Worm (Caenorhabditis elegans) whole organism, young adult: ENCODE data around the gene W09D10.4.
A peak's percentile ranks its signal among the peaks of the same experiment; 100 is the strongest.

Experiments used
- B0019.2 ChIP-seq: fragments of 200-800 bp; sonication (Bioruptor generic); conservative IDR thresholded peaks from 2 replicates; pipeline ENCODE4 v1.3.6; 2022; ENCODE audit warnings: missing genetic modification reagents, missing genetic modification characterization, missing compliant biosample characterization
- B0035.1 ChIP-seq: sonication (generic microtip); optimal IDR thresholded peaks from 2 replicates; lab custom pipeline; 2016; ENCODE audit warnings: missing genetic modification characterization, mild to moderate bottlenecking, missing compliant biosample characterization, missing genotype, missing genetic modification reagents
- C06A6.2 ChIP-seq: fragments of 200-800 bp; sonication (Bioruptor generic); conservative IDR thresholded peaks from 2 replicates; pipeline ENCODE4 v1.3.6; 2022; ENCODE audit warnings: missing genetic modification characterization, missing compliant biosample characterization
- F22D6.2 ChIP-seq: sonication (generic microtip); optimal IDR thresholded peaks from 2 replicates; lab custom pipeline; 2016; ENCODE audit warnings: mild to moderate bottlenecking, missing genetic modification characterization, missing compliant biosample characterization
- F49E8.2 ChIP-seq: sonication (generic microtip); optimal IDR thresholded peaks from 3 replicates; lab custom pipeline; 2017; ENCODE audit warnings: missing genetic modification characterization, mild to moderate bottlenecking, missing compliant biosample characterization, antibody characterized with exemption, moderate library complexity; ENCODE audit not compliant: insufficient read depth
- F57A8.1 ChIP-seq: fragments of 200-800 bp; sonication (Bioruptor generic); optimal IDR thresholded peaks from 2 replicates; lab custom pipeline; 2018; ENCODE audit warnings: mild to moderate bottlenecking, missing genetic modification characterization, moderate library complexity, missing compliant biosample characterization
- F57C9.4 ChIP-seq: sonication (generic microtip); optimal IDR thresholded peaks from 2 replicates; lab custom pipeline; 2017; ENCODE audit warnings: mild to moderate bottlenecking, missing genetic modification characterization, missing compliant biosample characterization
- K12H6.12 ChIP-seq: fragments of 200-800 bp; sonication (Bioruptor generic); optimal IDR thresholded peaks from 2 replicates; lab custom pipeline; 2018; ENCODE audit warnings: mild to moderate bottlenecking, missing genetic modification characterization, missing compliant biosample characterization
- T07F8.4 ChIP-seq: sonication (generic microtip); optimal IDR thresholded peaks from 2 replicates; lab custom pipeline; 2016; ENCODE audit warnings: mild to moderate bottlenecking, missing genetic modification characterization, moderate library complexity, missing compliant biosample characterization
- T26A5.8 ChIP-seq: sonication (generic microtip); optimal IDR thresholded peaks from 2 replicates; lab custom pipeline; 2016; ENCODE audit warnings: missing genetic modification characterization, missing compliant biosample characterization
- Y53G8AR.9 ChIP-seq: fragments of 200-800 bp; sonication (Bioruptor generic); conservative IDR thresholded peaks from 2 replicates; pipeline ENCODE4 v1.3.6; 2022; ENCODE audit warnings: missing genetic modification reagents, missing genetic modification characterization, missing compliant biosample characterization
- Y56A3A.18 ChIP-seq: fragments of 200-800 bp; sonication (Bioruptor generic); IDR thresholded peaks from 2 replicates; pipeline ENCODE4 v1.3.6; 2022; ENCODE audit warnings: missing genetic modification reagents, missing genetic modification characterization, missing compliant biosample characterization
- Y67H2A.10 ChIP-seq: fragments of 200-800 bp; sonication (Bioruptor generic); conservative IDR thresholded peaks from 2 replicates; pipeline ENCODE4 v1.3.6; 2022; ENCODE audit warnings: missing genetic modification reagents, missing genetic modification characterization, missing compliant biosample characterization
- ama-1 ChIP-seq, 3 experiments: fragments of 150-350 bp in 1 of 3; sonication (generic microtip) in 2 of 3; optimal IDR thresholded peaks; 2 replicates each; lab custom pipeline; 2014 to 2018; ENCODE audit warnings: missing biosample characterization in 2 of 3, missing genetic modification characterization in 2 of 3, missing genetic modification reagents in 2 of 3
- attf-6 ChIP-seq: fragments of 200-800 bp; sonication (Bioruptor generic); IDR thresholded peaks from 2 replicates; pipeline ENCODE4 v1.3.6; 2022; ENCODE audit warnings: missing genetic modification reagents, missing genetic modification characterization, missing compliant biosample characterization
- ceh-58 ChIP-seq: fragments of 200-800 bp; sonication (Bioruptor generic); IDR thresholded peaks from 2 replicates; pipeline ENCODE4 v1.3.6; 2022; ENCODE audit warnings: missing genetic modification characterization, missing compliant biosample characterization
- dpff-1 ChIP-seq: sonication (generic microtip); optimal IDR thresholded peaks from 2 replicates; lab custom pipeline; 2017; ENCODE audit warnings: mild to moderate bottlenecking, missing genetic modification characterization, missing compliant biosample characterization
- dpl-1 ChIP-seq: fragments of 150-350 bp; optimal IDR thresholded peaks from 2 replicates; lab custom pipeline; 2014; ENCODE audit warnings: missing biosample characterization, missing genetic modification reagents, missing genetic modification characterization
- egl-18 ChIP-seq: fragments of 200-800 bp; sonication (Bioruptor generic); IDR thresholded peaks from 2 replicates; pipeline ENCODE4 v1.3.6; 2022; ENCODE audit warnings: missing genetic modification reagents, missing genetic modification characterization, missing compliant biosample characterization
- egl-44 ChIP-seq: fragments of 200-800 bp; sonication (Bioruptor generic); IDR thresholded peaks from 2 replicates; pipeline ENCODE4 v1.3.6; 2022; ENCODE audit warnings: missing genetic modification reagents, missing genetic modification characterization, missing compliant biosample characterization
- hlh-26 ChIP-seq: fragments of 200-800 bp; sonication (Bioruptor generic); conservative IDR thresholded peaks from 2 replicates; pipeline ENCODE4 v1.3.6; 2022; ENCODE audit warnings: missing genetic modification reagents, missing genetic modification characterization, missing compliant biosample characterization
- hsf-1 ChIP-seq: fragments of 200-800 bp; sonication (Bioruptor generic); IDR thresholded peaks from 2 replicates; pipeline ENCODE4 v1.3.6; 2022; ENCODE audit warnings: missing genetic modification reagents, missing genetic modification characterization, missing compliant biosample characterization
- lag-1 ChIP-seq: fragments of 200-800 bp; sonication (Bioruptor generic); IDR thresholded peaks from 2 replicates; pipeline ENCODE4 v1.3.6; 2022; ENCODE audit warnings: missing genetic modification reagents, missing genetic modification characterization, missing compliant biosample characterization
- lin-40 ChIP-seq: sonication (generic microtip); optimal IDR thresholded peaks from 2 replicates; lab custom pipeline; 2016; ENCODE audit warnings: missing genetic modification characterization, mild to moderate bottlenecking, missing compliant biosample characterization, missing genotype, missing genetic modification reagents
- madf-3 ChIP-seq: fragments of 200-800 bp; sonication (Bioruptor generic); IDR thresholded peaks from 2 replicates; pipeline ENCODE4 v1.3.6; 2022; ENCODE audit warnings: missing genetic modification reagents, missing genetic modification characterization, missing compliant biosample characterization
- madf-6 ChIP-seq: fragments of 200-800 bp; sonication (Bioruptor generic); IDR thresholded peaks from 2 replicates; pipeline ENCODE4 v1.3.6; 2022; ENCODE audit warnings: missing genetic modification reagents, missing genetic modification characterization, missing compliant biosample characterization
- mel-28 ChIP-seq: sonication (generic microtip); optimal IDR thresholded peaks from 2 replicates; lab custom pipeline; 2016; ENCODE audit warnings: borderline replicate concordance, mild to moderate bottlenecking, missing genetic modification characterization, missing compliant biosample characterization
- mes-4 ChIP-seq: sonication (generic microtip); optimal IDR thresholded peaks from 2 replicates; lab custom pipeline; 2016; ENCODE audit warnings: missing genotype, missing genetic modification characterization, missing compliant biosample characterization
- nhr-179 ChIP-seq: sonication (generic microtip); optimal IDR thresholded peaks from 2 replicates; lab custom pipeline; 2016; ENCODE audit warnings: mild to moderate bottlenecking, missing genetic modification characterization, missing compliant biosample characterization
- nhr-27 ChIP-seq: fragments of 200-800 bp; sonication (Bioruptor generic); optimal IDR thresholded peaks from 2 replicates; lab custom pipeline; 2018; ENCODE audit warnings: mild to moderate bottlenecking, missing genetic modification characterization, moderate library complexity, missing compliant biosample characterization
- pbrm-1 ChIP-seq: fragments of 200-800 bp; sonication (Bioruptor generic); IDR thresholded peaks from 2 replicates; pipeline ENCODE4 v1.3.6; 2022; ENCODE audit warnings: missing genetic modification reagents, missing genetic modification characterization, missing compliant biosample characterization
- rec-8 ChIP-seq, 2 experiments: sonication (generic microtip); optimal IDR thresholded peaks; 2 replicates each; lab custom pipeline; 2016; ENCODE audit warnings: mild to moderate bottlenecking in 2 of 2, missing genetic modification characterization in 2 of 2, missing genetic modification reagents in 2 of 2, missing genotype in 2 of 2, missing biosample characterization in 1 of 2, missing compliant biosample characterization in 1 of 2, moderate library complexity in 1 of 2
- repo-1 ChIP-seq: sonication (generic microtip); optimal IDR thresholded peaks from 2 replicates; lab custom pipeline; 2017; ENCODE audit warnings: mild to moderate bottlenecking, missing genetic modification characterization, missing compliant biosample characterization
- sdz-38 ChIP-seq: sonication (generic microtip); optimal IDR thresholded peaks from 2 replicates; lab custom pipeline; 2016; ENCODE audit warnings: missing genotype, missing genetic modification characterization, missing compliant biosample characterization
- snpc-1.3 ChIP-seq: sonication (generic microtip); optimal IDR thresholded peaks from 2 replicates; lab custom pipeline; 2017; ENCODE audit warnings: missing genetic modification characterization, mild to moderate bottlenecking, missing compliant biosample characterization, antibody characterized with exemption, moderate library complexity, missing genotype, missing genetic modification reagents; ENCODE audit not compliant: insufficient read depth
- snpc-4 ChIP-seq, 5 experiments: fragments of 150-350 bp in 1 of 5; sonication (generic microtip) in 4 of 5; optimal IDR thresholded peaks; 2 replicates each; lab custom pipeline; 2014 to 2018; ENCODE audit warnings: missing genetic modification characterization in 5 of 5, missing biosample characterization in 3 of 5, antibody characterized with exemption in 2 of 5, mild to moderate bottlenecking in 2 of 5, missing compliant biosample characterization in 2 of 5, missing genotype in 2 of 5, moderate library complexity in 2 of 5, missing genetic modification reagents in 1 of 5
- somi-1 ChIP-seq: fragments of 200-800 bp; sonication (Bioruptor generic); optimal IDR thresholded peaks from 2 replicates; lab custom pipeline; 2018; ENCODE audit warnings: mild to moderate bottlenecking, missing genetic modification characterization, missing compliant biosample characterization
- sptf-2 ChIP-seq: fragments of 200-800 bp; sonication (Bioruptor generic); optimal IDR thresholded peaks from 2 replicates; lab custom pipeline; 2018; ENCODE audit warnings: mild to moderate bottlenecking, missing genetic modification characterization, missing compliant biosample characterization
- tbp1 ChIP-seq: fragments of 200-800 bp; sonication (Bioruptor generic); optimal IDR thresholded peaks from 2 replicates; lab custom pipeline; 2018; ENCODE audit warnings: mild to moderate bottlenecking, missing genetic modification characterization, missing compliant biosample characterization
- tbx-9 ChIP-seq: sonication (generic microtip); optimal IDR thresholded peaks from 2 replicates; lab custom pipeline; 2016; ENCODE audit warnings: borderline replicate concordance, missing genetic modification characterization, inconsistent platforms, missing compliant biosample characterization
- tlf-1 ChIP-seq: fragments of 200-800 bp; sonication (Bioruptor generic); optimal IDR thresholded peaks from 2 replicates; lab custom pipeline; 2018; ENCODE audit warnings: mild to moderate bottlenecking, missing genetic modification characterization, missing compliant biosample characterization
- unc-130 ChIP-seq: sonication (generic microtip); optimal IDR thresholded peaks from 2 replicates; lab custom pipeline; 2016; ENCODE audit warnings: missing genetic modification reagents, missing genetic modification characterization, missing compliant biosample characterization
- xnd-1 ChIP-seq: sonication (generic microtip); optimal IDR thresholded peaks from 2 replicates; lab custom pipeline; 2016; ENCODE audit warnings: missing genotype, missing genetic modification reagents, missing genetic modification characterization, missing compliant biosample characterization
- zfh-2 ChIP-seq: fragments of 200-800 bp; sonication (Bioruptor generic); conservative IDR thresholded peaks from 2 replicates; pipeline ENCODE4 v1.3.6; 2022; ENCODE audit warnings: missing genetic modification reagents, missing genetic modification characterization, missing compliant biosample characterization
- ztf-25 ChIP-seq: fragments of 200-800 bp; sonication (Bioruptor generic); IDR thresholded peaks from 2 replicates; pipeline ENCODE4 v1.3.6; 2022; ENCODE audit warnings: missing genetic modification reagents, missing genetic modification characterization, missing compliant biosample characterization
- ztf-3 ChIP-seq: fragments of 200-800 bp; sonication (Bioruptor generic); optimal IDR thresholded peaks from 2 replicates; lab custom pipeline; 2018; ENCODE audit warnings: mild to moderate bottlenecking, missing genetic modification characterization, missing compliant biosample characterization
- ztf-6 ChIP-seq: fragments of 200-800 bp; sonication (Bioruptor generic); IDR thresholded peaks from 2 replicates; pipeline ENCODE4 v1.3.6; 2022; ENCODE audit warnings: missing genetic modification reagents, missing genetic modification characterization, missing compliant biosample characterization

W09D10.4 gene

ce11 chrIII:10746406-10746807 lies 30.4 kb upstream of the W09D10.4 start (continued):
- TF ChIP-seq Y53G8AR.9 (GFP tag; lab: Robert Waterston, UW) (peak; percentile 94), sdz-38 (tag; lab: Kevin White, UChicago) (no peak), C06A6.2 (GFP tag; lab: Robert Waterston, UW) (no peak), snpc-4 (GFP tag; optimal IDR thresholded peaks at IDR 0.05; lab: Kevin White, UChicago) (no peak), snpc-4 (tag; optimal IDR thresholded peaks at IDR 0.05; lab: Kevin White, UChicago) (peak in 1 of 4 experiments; percentile 56), T07F8.4 (tag; lab: Kevin White, UChicago) (peak; percentile 44), dpl-1 (GFP tag; lab: Kevin White, UChicago) (peak; percentile 6), tbx-9 (tag; lab: Kevin White, UChicago) (peak; percentile 19), egl-18 (GFP tag; lab: Robert Waterston, UW) (no peak), snpc-1.3 (tag; lab: Kevin White, UChicago) (peak; percentile 69), lag-1 (no peak), nhr-27 (tag; lab: Kevin White, UChicago) (no peak), tbp1 (GFP tag; lab: Kevin White, UChicago) (peak; percentile 52), F49E8.2 (tag; lab: Kevin White, UChicago) (peak; percentile 93), unc-130 (GFP tag; lab: Kevin White, UChicago) (peak; percentile 85), F22D6.2 (tag; lab: Kevin White, UChicago) (no peak), zfh-2 (GFP tag; lab: Robert Waterston, UW) (no peak), somi-1 (GFP tag; lab: Kevin White, UChicago) (no peak), Y56A3A.18 (GFP tag; lab: Robert Waterston, UW) (peak; percentile 73; the same call in 1 of the 2 replicates), rec-8 (tag; optimal IDR thresholded peaks at IDR 0.05; lab: Kevin White, UChicago) (peak; percentile 64 to 77), sptf-2 (no peak), hlh-26 (GFP tag; lab: Robert Waterston, UW) (no peak), attf-6 (GFP tag; lab: Robert Waterston, UW) (peak; percentile 87), egl-44 (no peak; the same call in 1 of the 2 replicates), nhr-179 (tag; lab: Kevin White, UChicago) (no peak), madf-6 (GFP tag; lab: Robert Waterston, UW) (peak; percentile 86), mes-4 (tag; lab: Kevin White, UChicago) (peak; percentile 18), madf-3 (GFP tag; lab: Robert Waterston, UW) (peak; percentile 84), dpff-1 (tag; lab: Kevin White, UChicago) (peak; percentile 18), T26A5.8 (tag; lab: Kevin White, UChicago) (peak; percentile 91), ztf-6 (no peak), ama-1 (optimal IDR thresholded peaks at IDR 0.05; lab: Kevin White, UChicago) (peak; percentile 20), ama-1 (GFP tag; optimal IDR thresholded peaks at IDR 0.05; lab: Kevin White, UChicago) (peak; percentile 83 to 93), mel-28 (no peak), K12H6.12 (tag; lab: Kevin White, UChicago) (no peak), ceh-58 (GFP tag; lab: Robert Waterston, UW) (peak; percentile 71; the same call in 1 of the 2 replicates), F57C9.4 (tag; lab: Kevin White, UChicago) (peak; percentile 40), ztf-3 (GFP tag; lab: Kevin White, UChicago) (no peak), B0035.1 (no peak), ztf-25 (peak; percentile 11; the same call in 1 of the 2 replicates), tlf-1 (peak; percentile 90), xnd-1 (tag; lab: Kevin White, UChicago) (peak; percentile 68), F57A8.1 (GFP tag; lab: Kevin White, UChicago) (peak; percentile 63), pbrm-1 (peak; percentile 75; the same call in 1 of the 2 replicates), hsf-1 (GFP tag; lab: Robert Waterston, UW) (peak; percentile 81), repo-1 (tag; lab: Kevin White, UChicago) (peak; percentile 1), B0019.2 (GFP tag; lab: Robert Waterston, UW) (peak; percentile 51; the same call in 1 of the 2 replicates), Y67H2A.10 (GFP tag; lab: Robert Waterston, UW) (no peak), lin-40 (tag; lab: Kevin White, UChicago) (no peak)
